Fruit fly (Drosophila melanogaster) whole organism, embryonic: ENCODE results near the gene Prx5.

ENCODE experiments used
- CG10267 ChIP-seq: fragments of 200-800 bp; sonication (Bioruptor generic); optimal IDR thresholded peaks from 2 replicates; lab custom pipeline; 2018; ENCODE audit warnings: missing biosample characterization, mild to moderate bottlenecking, missing genetic modification characterization, moderate library complexity
- CG12155 ChIP-seq: fragments of 200-800 bp; sonication (Bioruptor generic); optimal IDR thresholded peaks from 3 replicates; lab custom pipeline; 2016; ENCODE audit warnings: missing biosample characterization, missing genetic modification characterization
- CG12236 ChIP-seq: fragments of 200-800 bp; sonication (Bioruptor generic); optimal IDR thresholded peaks from 2 replicates; lab custom pipeline; 2016; ENCODE audit warnings: missing biosample characterization, missing genetic modification characterization
- CG12391 ChIP-seq: fragments of 200-800 bp; sonication (Bioruptor generic); optimal IDR thresholded peaks from 3 replicates; lab custom pipeline; 2018; ENCODE audit warnings: missing biosample characterization, mild to moderate bottlenecking, missing genetic modification characterization, moderate library complexity
- CG14050 ChIP-seq: fragments of 200-800 bp; sonication (Bioruptor generic); IDR thresholded peaks from 3 replicates; pipeline ENCODE4 v1.3.6; 2022; ENCODE audit warnings: missing biosample characterization, missing genetic modification characterization
- CG15269 ChIP-seq: fragments of 200-800 bp; sonication (Bioruptor generic); optimal IDR thresholded peaks from 2 replicates; lab custom pipeline; 2018; ENCODE audit warnings: missing biosample characterization, mild to moderate bottlenecking, missing genetic modification characterization, moderate library complexity
- CG17359 ChIP-seq: fragments of 200-800 bp; sonication (Bioruptor generic); optimal IDR thresholded peaks from 3 replicates; lab custom pipeline; 2018; ENCODE audit warnings: missing biosample characterization, mild to moderate bottlenecking, missing genetic modification characterization, moderate library complexity
- CG17361 ChIP-seq: fragments of 200-800 bp; sonication (Bioruptor generic); IDR thresholded peaks from 3 replicates; pipeline ENCODE4 v1.3.6; 2022; ENCODE audit warnings: missing biosample characterization, missing genetic modification characterization
- CG2129 ChIP-seq: fragments of 200-800 bp; sonication (Bioruptor generic); IDR thresholded peaks from 2 replicates; pipeline ENCODE4 v1.3.6; 2022; ENCODE audit warnings: missing biosample characterization, missing genetic modification characterization; ENCODE audit not compliant: partially characterized antibody
- CG2678 ChIP-seq: fragments of 200-800 bp; sonication (Bioruptor generic); optimal IDR thresholded peaks from 3 replicates; lab custom pipeline; 2019; ENCODE audit warnings: missing biosample characterization, mild to moderate bottlenecking, missing genetic modification characterization, moderate library complexity
- CG31224 ChIP-seq: fragments of 200-800 bp; sonication (Bioruptor generic); IDR thresholded peaks from 2 replicates; pipeline ENCODE4 v1.3.6; 2022; ENCODE audit warnings: missing biosample characterization, missing genetic modification characterization
- CG31441 ChIP-seq: fragments of 200-800 bp; sonication (Bioruptor generic); IDR thresholded peaks from 2 replicates; pipeline ENCODE4 v1.3.6; 2022; ENCODE audit warnings: missing biosample characterization, missing genetic modification characterization
- CG3281 ChIP-seq: fragments of 200-800 bp; sonication (Bioruptor generic); optimal IDR thresholded peaks from 3 replicates; lab custom pipeline; 2017; ENCODE audit warnings: missing biosample characterization, mild to moderate bottlenecking, missing genetic modification characterization
- CG4820 ChIP-seq: fragments of 200-800 bp; sonication (Bioruptor generic); optimal IDR thresholded peaks from 3 replicates; lab custom pipeline; 2016; ENCODE audit warnings: missing biosample characterization, missing genetic modification characterization
- CG7839 ChIP-seq: fragments of 200-800 bp; sonication (Bioruptor generic); optimal IDR thresholded peaks from 3 replicates; lab custom pipeline; 2018; ENCODE audit warnings: missing biosample characterization, mild to moderate bottlenecking, missing genetic modification characterization, moderate library complexity
- CG8478 ChIP-seq: fragments of >200 bp; optimal IDR thresholded peaks from 2 replicates; lab custom pipeline; 2018
- CG8944 ChIP-seq: fragments of 200-800 bp; sonication (Bioruptor generic); optimal IDR thresholded peaks from 3 replicates; lab custom pipeline; 2016; ENCODE audit warnings: missing biosample characterization, missing genetic modification characterization
- CG9437 ChIP-seq: fragments of 200-800 bp; sonication (Bioruptor generic); optimal IDR thresholded peaks from 2 replicates; lab custom pipeline; 2018; ENCODE audit warnings: missing biosample characterization, mild to moderate bottlenecking, missing genetic modification characterization
- CG9609 ChIP-seq: fragments of 200-800 bp; sonication (Bioruptor generic); optimal IDR thresholded peaks from 3 replicates; lab custom pipeline; 2016; ENCODE audit warnings: missing biosample characterization, missing genetic modification characterization
- Dip2 ChIP-seq: fragments of 200-800 bp; sonication (Bioruptor generic); IDR thresholded peaks from 2 replicates; pipeline ENCODE4 v1.3.6; 2022; ENCODE audit warnings: missing biosample characterization, missing genetic modification characterization
- Dip3 ChIP-seq: fragments of 200-800 bp; sonication (Bioruptor generic); optimal IDR thresholded peaks from 3 replicates; lab custom pipeline; 2016; ENCODE audit warnings: missing biosample characterization, missing genetic modification characterization
- Doc3 ChIP-seq: fragments of 200-800 bp; sonication (Bioruptor generic); IDR thresholded peaks from 3 replicates; pipeline ENCODE4 v1.3.6; 2022; ENCODE audit warnings: missing biosample characterization, missing genetic modification characterization; ENCODE audit not compliant: partially characterized antibody
- Ets65A ChIP-seq: fragments of 200-800 bp; sonication (Bioruptor generic); peaks from one replicate; lab custom pipeline; 2016; ENCODE audit warnings: missing biosample characterization, missing genetic modification characterization
- Hmr ChIP-seq: fragments of 200-800 bp; sonication (Bioruptor generic); optimal IDR thresholded peaks from 3 replicates; lab custom pipeline; 2017; ENCODE audit warnings: mild to moderate bottlenecking, missing biosample characterization, missing genetic modification reagents, missing genetic modification characterization
- Hr39 ChIP-seq: fragments of >200 bp; optimal IDR thresholded peaks from 2 replicates; lab custom pipeline; 2017
- Kr ChIP-seq: fragments of 200-800 bp; sonication (Bioruptor generic); optimal IDR thresholded peaks from 2 replicates; lab custom pipeline; 2017; ENCODE audit warnings: missing biosample characterization, mild to moderate bottlenecking, missing genetic modification characterization
- MESR4 ChIP-seq: fragments of 200-800 bp; sonication (Bioruptor generic); optimal IDR thresholded peaks from 2 replicates; lab custom pipeline; 2018; ENCODE audit warnings: missing biosample characterization, mild to moderate bottlenecking, missing genetic modification characterization, moderate library complexity
- Scr ChIP-seq: fragments of 200-800 bp; sonication (Bioruptor generic); IDR thresholded peaks from 2 replicates; pipeline ENCODE4 v1.3.6; 2022; ENCODE audit warnings: missing biosample characterization, missing genetic modification characterization; ENCODE audit not compliant: partially characterized antibody
- TFAM ChIP-seq: fragments of 200-800 bp; sonication (Bioruptor generic); optimal IDR thresholded peaks from 2 replicates; lab custom pipeline; 2017; ENCODE audit warnings: missing biosample characterization, missing genetic modification characterization, inconsistent platforms
- YL-1 ChIP-seq: fragments of 200-800 bp; sonication (Bioruptor generic); optimal IDR thresholded peaks from 3 replicates; lab custom pipeline; 2017; ENCODE audit warnings: missing biosample characterization, mild to moderate bottlenecking, missing genetic modification characterization
- ab ChIP-seq: fragments of 200-800 bp; sonication (Bioruptor generic); optimal IDR thresholded peaks from 2 replicates; lab custom pipeline; 2016; ENCODE audit warnings: missing biosample characterization, missing genetic modification characterization
- az2 ChIP-seq: fragments of 200-800 bp; sonication (Bioruptor generic); optimal IDR thresholded peaks from 3 replicates; lab custom pipeline; 2016; ENCODE audit warnings: missing biosample characterization, missing genetic modification characterization
- cg ChIP-seq: fragments of 200-800 bp; sonication (Bioruptor generic); optimal IDR thresholded peaks from 3 replicates; lab custom pipeline; 2019; ENCODE audit warnings: missing biosample characterization, mild to moderate bottlenecking, missing genetic modification characterization, moderate library complexity
- chm ChIP-seq: fragments of 200-800 bp; sonication (Bioruptor generic); IDR thresholded peaks from 2 replicates; pipeline ENCODE4 v1.3.6; 2022; ENCODE audit warnings: missing biosample characterization, missing genetic modification characterization
- crol ChIP-seq: fragments of 200-800 bp; sonication (Bioruptor generic); IDR thresholded peaks from 2 replicates; pipeline ENCODE4 v1.3.6; 2022; ENCODE audit warnings: missing biosample characterization, missing genetic modification characterization
- dpn ChIP-seq, 2 experiments: fragments of 200-800 bp; sonication (Bioruptor generic); optimal IDR thresholded peaks; 3 replicates each; lab custom pipeline; 2016; ENCODE audit warnings: missing biosample characterization in 2 of 2, missing genetic modification characterization in 2 of 2
- grn ChIP-seq: fragments of 200-800 bp; sonication (Bioruptor generic); optimal IDR thresholded peaks from 3 replicates; lab custom pipeline; 2017; ENCODE audit warnings: missing biosample characterization, missing genetic modification characterization
- gsb ChIP-seq: fragments of 200-800 bp; sonication (Bioruptor generic); IDR thresholded peaks from 2 replicates; pipeline ENCODE4 v1.3.6; 2022; ENCODE audit warnings: missing biosample characterization, missing genetic modification characterization
- her ChIP-seq: fragments of 200-800 bp; sonication (Bioruptor generic); optimal IDR thresholded peaks from 2 replicates; lab custom pipeline; 2016; ENCODE audit warnings: missing biosample characterization, missing genetic modification characterization
- inv ChIP-seq: fragments of 200-800 bp; sonication (Bioruptor generic); IDR thresholded peaks from 2 replicates; pipeline ENCODE4 v1.3.6; 2022; ENCODE audit warnings: missing biosample characterization, missing genetic modification characterization; ENCODE audit not compliant: partially characterized antibody
- lov ChIP-seq, 2 experiments: fragments of 200-800 bp in 1 of 2; fragments of >200 bp in 1 of 2; sonication (Bioruptor generic) in 1 of 2; IDR thresholded peaks in 1 of 2; optimal IDR thresholded peaks in 1 of 2; 2 replicates in 1 of 2; 3 replicates in 1 of 2; pipeline versions ENCODE4 v1.3.6 to Lab custom; 2017 to 2022; ENCODE audit warnings: missing biosample characterization in 1 of 2, missing genetic modification characterization in 1 of 2
- nerfin-1 ChIP-seq: fragments of 200-800 bp; sonication (Bioruptor generic); optimal IDR thresholded peaks from 3 replicates; lab custom pipeline; 2019; ENCODE audit warnings: missing biosample characterization, mild to moderate bottlenecking, missing genetic modification characterization, moderate library complexity
- onecut ChIP-seq: fragments of 200-800 bp; sonication (Bioruptor generic); IDR thresholded peaks from 2 replicates; pipeline ENCODE4 v1.3.6; 2022; ENCODE audit warnings: missing biosample characterization, missing genetic modification characterization
- otp ChIP-seq: fragments of 200-800 bp; sonication (Bioruptor generic); IDR thresholded peaks from 3 replicates; pipeline ENCODE4, ENCODE4 v1.3.6; 2022; ENCODE audit warnings: missing biosample characterization, missing genetic modification characterization
- pzg ChIP-seq: fragments of 200-800 bp; sonication (Bioruptor generic); optimal IDR thresholded peaks from 3 replicates; lab custom pipeline; 2018; ENCODE audit warnings: missing biosample characterization, mild to moderate bottlenecking, missing genetic modification characterization, moderate library complexity
- shn ChIP-seq: fragments of 200-800 bp; sonication (Bioruptor generic); optimal IDR thresholded peaks from 3 replicates; lab custom pipeline; 2016; ENCODE audit warnings: missing biosample characterization, missing genetic modification characterization
- sima ChIP-seq: fragments of 200-800 bp; sonication (Bioruptor generic); optimal IDR thresholded peaks from 2 replicates; lab custom pipeline; 2016; ENCODE audit warnings: missing biosample characterization, missing genetic modification characterization
- sisA ChIP-seq: fragments of 200-800 bp; sonication (Bioruptor generic); IDR thresholded peaks from 2 replicates; pipeline ENCODE4 v1.3.6; 2022; ENCODE audit warnings: missing biosample characterization, missing genetic modification characterization
- stc ChIP-seq: fragments of 200-800 bp; sonication (Bioruptor generic); IDR thresholded peaks from 2 replicates; pipeline ENCODE4 v1.3.6; 2022; ENCODE audit warnings: missing biosample characterization, missing genetic modification characterization
- sug ChIP-seq: fragments of 200-800 bp; optimal IDR thresholded peaks from 2 replicates; lab custom pipeline; 2019; ENCODE audit warnings: missing biosample characterization, mild to moderate bottlenecking, missing genetic modification characterization, moderate library complexity
- usp ChIP-seq: fragments of >200 bp; optimal IDR thresholded peaks from 2 replicates; lab custom pipeline; 2017; ENCODE audit warnings: missing biosample characterization, missing genetic modification characterization
- wdn ChIP-seq: fragments of 200-800 bp; sonication (Bioruptor generic); IDR thresholded peaks from 2 replicates; pipeline ENCODE4 v1.3.6; 2022; ENCODE audit warnings: missing biosample characterization, missing genetic modification characterization

Gene Prx5

DNA sequence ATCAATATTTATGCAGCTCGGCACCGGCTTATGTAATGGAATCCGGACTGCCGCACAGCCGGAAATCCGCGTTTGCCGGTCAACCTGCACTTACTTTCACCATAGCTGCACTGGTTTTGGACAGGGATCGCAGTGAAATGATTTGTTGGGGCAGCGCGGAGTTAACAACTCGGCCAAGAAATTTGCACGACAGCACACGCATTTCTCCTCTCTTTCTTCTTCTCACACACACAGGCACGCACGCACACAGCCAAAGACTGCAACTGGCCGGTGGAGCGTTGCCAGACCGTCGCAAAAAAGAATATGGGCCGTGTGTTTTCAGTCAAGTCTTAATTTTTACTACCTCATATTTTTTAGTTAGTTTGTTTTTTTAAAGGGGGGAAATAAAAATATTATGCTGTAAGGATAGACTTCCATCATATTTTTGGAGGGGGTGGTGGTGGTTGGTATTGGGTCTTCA lies 782 bp downstream of the Prx5 start (continued):
- TF ChIP-seq Dip2 (GFP tag; lab: Robert Waterston, UW) = no peak
- no peak for TF ChIP-seq CG12155 (GFP tag; lab: Kevin White, UChicago)
- TF ChIP-seq Hmr (GFP tag; lab: Kevin White, UChicago) = no peak
- TF ChIP-seq pzg (GFP tag; lab: Kevin White, UChicago) = peak; percentile 38
- no peak for TF ChIP-seq sisA (GFP tag; lab: Robert Waterston, UW)
- TF ChIP-seq gsb = no peak
- no peak for TF ChIP-seq Hr39 (lab: Kevin White, UChicago)
- TF ChIP-seq CG17361 (GFP tag; lab: Robert Waterston, UW) = no peak
- TF ChIP-seq sug (tag; lab: Kevin White, UChicago) = no peak
- no peak for TF ChIP-seq shn
- no peak for TF ChIP-seq CG9437
- no peak for TF ChIP-seq Kr (GFP tag; lab: Kevin White, UChicago)
- TF ChIP-seq cg = peak; percentile 81
- TF ChIP-seq inv (GFP tag; lab: Robert Waterston, UW) = no peak
- no peak for TF ChIP-seq sima (GFP tag; lab: Kevin White, UChicago)
- TF ChIP-seq nerfin-1 (tag; lab: Kevin White, UChicago) = peak; percentile 79
- TF ChIP-seq CG7839 = no peak
- TF ChIP-seq MESR4 (GFP tag; lab: Kevin White, UChicago) = peak; percentile 51
- no peak for TF ChIP-seq her (GFP tag; lab: Kevin White, UChicago)
- no peak for TF ChIP-seq CG15269 (tag; lab: Kevin White, UChicago)
- no peak for TF ChIP-seq Scr (GFP tag; lab: Robert Waterston, UW)
- no peak for TF ChIP-seq chm
- no peak for TF ChIP-seq dpn (GFP tag; optimal IDR thresholded peaks at IDR 0.05; lab: Kevin White, UChicago)
- TF ChIP-seq usp (GFP tag; lab: Kevin White, UChicago) = no peak
- TF ChIP-seq CG9609 (GFP tag; lab: Kevin White, UChicago) = no peak
- TF ChIP-seq stc (GFP tag; lab: Robert Waterston, UW) = no peak
- no peak for TF ChIP-seq CG10267 (tag; lab: Kevin White, UChicago)
- TF ChIP-seq YL-1 = peak; percentile 59
- TF ChIP-seq otp (GFP tag; lab: Robert Waterston, UW) = no peak
- TF ChIP-seq CG17359 = no peak
- no peak for TF ChIP-seq wdn (GFP tag; lab: Robert Waterston, UW)
- no peak for TF ChIP-seq Ets65A (GFP tag; lab: Kevin White, UChicago)
- no peak for TF ChIP-seq Doc3 (GFP tag; lab: Robert Waterston, UW)
- TF ChIP-seq CG8478 (lab: Kevin White, UChicago) = no peak
- TF ChIP-seq onecut (GFP tag; lab: Robert Waterston, UW) = no peak; the same call in 1 of the 2 replicates
- TF ChIP-seq CG14050 (GFP tag; lab: Robert Waterston, UW) = no peak
- no peak for TF ChIP-seq CG31224 (GFP tag; lab: Robert Waterston, UW)
- TF ChIP-seq TFAM = no peak
- TF ChIP-seq lov (optimal IDR thresholded peaks at IDR 0.05; lab: Kevin White, UChicago) = no peak
- TF ChIP-seq lov (GFP tag; IDR thresholded peaks at IDR 0.05; lab: Robert Waterston, UW) = no peak
- peak; percentile 12 for TF ChIP-seq CG2678
- no peak for TF ChIP-seq az2
- TF ChIP-seq CG2129 = no peak
- TF ChIP-seq ab = no peak
- TF ChIP-seq crol (GFP tag; lab: Robert Waterston, UW) = 0 out of 2 replicates have a peak, but pooled peaks have one; percentile 8
- no peak for TF ChIP-seq CG12391 (tag; lab: Kevin White, UChicago)
- no peak for TF ChIP-seq CG8944 (GFP tag; lab: Kevin White, UChicago)
- TF ChIP-seq grn (GFP tag; lab: Kevin White, UChicago) = no peak
- TF ChIP-seq CG31441 (GFP tag; lab: Robert Waterston, UW) = no peak
- no peak for TF ChIP-seq CG3281
- no peak for TF ChIP-seq Dip3 (GFP tag; lab: Kevin White, UChicago)
- TF ChIP-seq CG4820 (GFP tag; lab: Kevin White, UChicago) = no peak
- TF ChIP-seq CG12236 = no peak
